Fruit fly (Drosophila melanogaster) whole organism, wandering third instar larva: Measurements from ENCODE around the gene Mgat2.

Source experiments
- Jra ChIP-seq: sonication (Bioruptor generic); optimal IDR thresholded peaks from 2 replicates; lab custom pipeline; 2016; ENCODE audit warnings: missing biosample characterization, missing genetic modification characterization
- Sp1 ChIP-seq: fragments of 200-800 bp; sonication (Bioruptor generic); optimal IDR thresholded peaks from 3 replicates; lab custom pipeline; 2019; ENCODE audit warnings: missing biosample characterization, mild to moderate bottlenecking, missing genetic modification characterization, moderate library complexity
- h ChIP-seq: fragments of 200-800 bp; sonication (Bioruptor generic); optimal IDR thresholded peaks from 3 replicates; lab custom pipeline; 2016; ENCODE audit warnings: missing biosample characterization, mild to moderate bottlenecking, missing genetic modification characterization
- sv ChIP-seq: fragments of 200-800 bp; sonication (Bioruptor generic); optimal IDR thresholded peaks from 3 replicates; lab custom pipeline; 2016; ENCODE audit warnings: missing biosample characterization, missing genetic modification characterization

DNA sequence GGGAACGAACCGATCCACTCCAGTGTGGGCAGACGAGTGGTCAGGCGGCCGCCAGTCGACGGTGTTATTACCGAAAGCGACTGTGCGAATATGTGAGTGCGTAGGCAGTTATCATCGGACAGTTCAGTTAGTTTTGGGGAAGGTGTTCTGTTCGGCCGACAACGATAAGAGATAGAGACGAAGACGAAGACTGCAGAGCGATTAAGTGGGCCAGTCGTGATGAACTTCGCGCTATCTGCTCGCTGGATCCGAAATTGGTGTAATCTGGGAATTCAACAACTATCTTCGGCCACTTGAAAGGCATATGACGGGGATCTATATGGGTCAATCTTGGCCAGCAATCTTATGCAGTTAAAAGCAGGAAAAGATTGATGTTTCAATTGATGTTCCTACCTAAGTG lies 12.8 kb downstream of the Mgat2 start, which contains the start of gene CG7912:
- TF ChIP-seq Sp1 (GFP tag; lab: Kevin White, UChicago), result no peak
- TF ChIP-seq h (GFP tag; lab: Kevin White, UChicago), result no peak
- no peak for TF ChIP-seq Jra
- no peak for TF ChIP-seq sv (GFP tag; lab: Kevin White, UChicago)
